Fruit fly (Drosophila melanogaster): Measurements from ENCODE around the gene Galphai.

Galphai gene

dm6 chr3L:6993350-6993749 is 13.5 kb upstream of the Galphai start:
- TF ChIP-seq CG17801 (GFP tag; optimal IDR thresholded peaks at IDR 0.05; ENCODE audit: partially characterized antibody): no peak

dm6 chr3L:6990288-6990687 is 10.4 kb upstream of the Galphai start, which contains the start of gene bin:
bin (plus strand) TSS chr3L:6990622.
- no peak for TF ChIP-seq CG17801 (GFP tag; optimal IDR thresholded peaks at IDR 0.05; ENCODE audit: partially characterized antibody)

dm6 chr3L:6988942-6989569 is 9.2 kb upstream of the Galphai start:
- TF ChIP-seq CG17801 (GFP tag; optimal IDR thresholded peaks at IDR 0.05; ENCODE audit: partially characterized antibody): no peak

dm6 chr3L:6984486-6984885 is 4.6 kb upstream of the Galphai start, which contains the start of the genes CG32388 and CG43439:
CG32388 (minus strand) TSS chr3L:6984586.
CG43439 (minus strand) TSS chr3L:6984586.
- TF ChIP-seq CG17801 (GFP tag; optimal IDR thresholded peaks at IDR 0.05; ENCODE audit: partially characterized antibody): no peak

DNA sequence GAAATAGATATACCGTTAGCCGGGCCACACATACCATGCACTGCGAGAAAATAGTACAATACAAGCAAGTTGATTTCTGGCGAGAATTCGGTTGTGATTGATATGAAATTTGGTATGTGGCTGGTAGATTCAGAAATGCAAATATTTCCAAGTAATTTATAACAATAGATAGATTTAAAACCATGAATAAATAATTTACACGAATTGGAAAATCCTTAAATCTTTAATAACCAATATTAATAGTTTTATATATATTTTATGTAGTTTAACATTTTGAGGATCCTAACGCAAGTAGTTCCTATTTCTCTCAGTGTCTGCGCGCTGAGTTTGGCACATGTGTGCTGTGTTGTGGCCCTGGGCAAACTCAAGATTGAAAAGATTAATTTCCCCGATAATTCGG is 2.0 kb upstream of the Galphai start:
- TF ChIP-seq CG17801 (GFP tag; optimal IDR thresholded peaks at IDR 0.05; ENCODE audit: partially characterized antibody): no peak

DNA sequence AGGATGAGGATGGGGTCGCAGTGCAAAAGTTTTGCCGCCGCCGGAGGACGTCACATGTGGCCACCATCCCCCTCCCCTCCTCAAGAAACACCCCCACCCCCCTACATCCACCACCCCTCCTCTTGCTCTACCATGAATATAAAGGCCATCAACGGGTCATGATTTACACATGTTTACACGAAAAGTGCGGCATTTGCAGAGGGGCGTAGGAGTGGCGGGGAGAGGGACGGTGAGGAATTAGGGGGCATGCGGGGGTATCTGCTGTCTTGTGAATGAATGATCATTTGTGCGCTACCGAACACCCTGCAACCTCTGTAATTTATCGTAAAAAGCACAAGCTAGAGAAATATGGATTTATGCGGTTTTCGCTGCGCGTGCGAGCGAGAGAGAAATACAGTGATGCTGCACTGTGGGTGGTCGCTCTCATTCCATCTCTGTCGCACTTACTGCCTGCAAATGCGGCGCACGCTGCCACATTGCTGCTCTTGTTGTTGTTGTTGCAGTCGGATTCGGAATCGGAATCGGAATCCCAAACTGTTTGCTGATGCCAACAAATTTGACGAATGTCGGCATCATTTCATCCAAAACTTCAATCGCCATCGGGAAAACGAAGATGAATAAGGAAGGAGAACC is 1.4 kb upstream of the Galphai start:
- no peak for TF ChIP-seq CG17801 (GFP tag; optimal IDR thresholded peaks at IDR 0.05; ENCODE audit: partially characterized antibody)

dm6 chr3L:6980553-6980952 is 709 bp upstream of the Galphai start:
- TF ChIP-seq CG17801 (GFP tag; optimal IDR thresholded peaks at IDR 0.05; ENCODE audit: partially characterized antibody): no peak

DNA sequence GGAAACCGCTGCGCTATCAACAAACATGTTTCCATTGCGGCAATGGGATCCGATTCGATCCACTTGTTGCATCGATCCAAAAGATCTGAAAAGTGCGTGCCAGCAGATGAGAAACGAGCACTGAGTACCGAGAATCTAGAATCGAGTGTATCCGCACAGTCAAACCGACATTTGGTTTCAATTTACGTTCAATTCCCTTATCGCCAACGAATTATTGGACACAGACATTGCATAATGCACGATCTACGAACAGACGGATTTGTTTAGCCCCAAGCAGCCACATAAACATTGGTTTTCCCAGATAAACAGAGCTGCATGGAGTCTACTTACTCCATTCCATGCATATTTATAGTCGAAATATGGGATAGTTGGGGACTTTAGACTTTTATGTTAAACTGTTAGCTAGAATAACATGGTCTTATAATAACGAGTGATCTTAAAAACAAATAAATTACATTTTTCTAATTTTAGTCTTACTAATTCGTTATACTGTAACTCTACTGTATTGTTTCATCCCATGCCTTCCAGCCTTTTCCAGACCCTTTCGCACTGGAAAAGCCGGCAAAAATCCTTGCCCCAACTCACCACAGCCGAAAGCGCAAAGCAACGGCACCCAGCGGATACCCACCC is 972 bp downstream of the Galphai start:
- TF ChIP-seq CG17801 (GFP tag; optimal IDR thresholded peaks at IDR 0.05; ENCODE audit: partially characterized antibody): no peak

- TF ChIP-seq CG17801 (GFP tag; optimal IDR thresholded peaks at IDR 0.05; ENCODE audit: partially characterized antibody): no peak
Measured at dm6 chr3L:6978030-6978683, 1.7 kb downstream of the Galphai start.

- no peak for TF ChIP-seq CG17801 (GFP tag; optimal IDR thresholded peaks at IDR 0.05; ENCODE audit: partially characterized antibody)
Measured at dm6 chr3L:6977391-6977790, 2.5 kb downstream of the Galphai start.

dm6 chr3L:6976601-6977140 is 3.2 kb downstream of the Galphai start:
- TF ChIP-seq CG17801 (GFP tag; optimal IDR thresholded peaks at IDR 0.05; ENCODE audit: partially characterized antibody): no peak

DNA sequence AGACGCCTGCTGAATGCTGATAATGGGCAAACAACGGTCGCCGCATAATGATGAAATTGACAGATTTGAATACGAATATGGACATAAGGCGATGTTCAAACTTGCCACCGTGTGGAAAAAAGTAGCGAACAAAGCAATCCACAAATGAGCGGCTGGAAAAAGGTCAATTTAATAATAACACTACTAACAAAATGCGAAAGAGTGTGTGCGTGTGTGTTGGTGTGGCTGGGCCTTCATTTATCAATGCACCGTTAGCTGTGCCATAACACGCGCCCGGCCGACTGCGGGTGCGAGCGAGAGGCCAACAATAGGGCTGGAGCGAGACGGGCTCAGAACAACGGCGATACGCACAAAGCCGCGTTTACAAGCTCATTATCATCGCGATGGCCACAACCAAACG is 4.0 kb downstream of the Galphai start:
- no peak for TF ChIP-seq CG17801 (GFP tag; optimal IDR thresholded peaks at IDR 0.05; ENCODE audit: partially characterized antibody)

dm6 chr3L:6972367-6972766 is 7.5 kb downstream of the Galphai start, which contains the start of gene CG10063:
CG10063 (minus strand) TSS chr3L:6972467.
- TF ChIP-seq CG17801 (GFP tag; optimal IDR thresholded peaks at IDR 0.05; ENCODE audit: partially characterized antibody): no peak

DNA sequence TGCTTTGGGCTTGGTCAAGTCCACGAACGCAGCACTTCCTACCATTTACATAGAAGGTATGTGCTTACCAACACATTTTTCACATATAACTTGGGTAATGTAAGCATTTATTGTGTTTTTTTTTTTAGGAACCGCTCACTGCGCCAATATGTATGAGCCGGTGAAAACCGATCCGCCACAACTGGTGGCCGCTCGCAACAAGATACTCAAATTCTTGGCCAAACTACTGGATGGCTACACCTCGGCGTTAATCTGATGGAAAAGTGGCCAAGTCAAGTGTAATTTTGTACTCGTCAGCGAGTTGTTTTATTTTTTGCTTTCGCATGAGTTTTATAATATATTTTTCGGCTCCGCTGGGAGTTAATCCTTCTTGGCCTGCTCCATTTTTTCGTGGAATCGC is 8.5 kb downstream of the Galphai start:
- no peak for TF ChIP-seq CG17801 (GFP tag; optimal IDR thresholded peaks at IDR 0.05; ENCODE audit: partially characterized antibody)

All from ovary, adult (tissue).